Worm (Caenorhabditis elegans): ENCODE results near the gene ufd-2.

The ufd-2 gene

DNA sequence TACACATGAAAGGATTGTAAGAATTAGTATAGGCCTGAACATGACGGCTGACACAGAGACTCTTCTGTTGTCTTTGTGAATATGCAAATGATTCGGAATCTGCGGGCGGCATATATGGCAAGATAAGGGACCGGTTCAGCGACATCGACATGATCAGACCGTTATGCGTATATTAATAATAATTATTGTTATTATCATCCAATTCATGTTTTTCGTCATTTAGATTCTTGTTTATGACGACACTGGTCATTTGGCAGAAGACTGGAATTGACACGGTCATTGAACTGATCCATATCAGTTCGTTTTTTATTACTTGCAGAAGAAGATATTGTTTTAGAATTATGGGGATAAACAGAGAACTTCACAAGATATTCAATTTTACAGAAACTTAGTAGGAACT lies 12.1 kb upstream of the ufd-2 start, which contains the start of gene mtre-1:
Gene mtre-1, minus strand, starts transcription at position 101 of the 400 bp plus-strand sequence.
- no peak for TF ChIP-seq nhr-19 (GFP tag; conservative IDR thresholded peaks at IDR 0.05)
- no peak for TF ChIP-seq sptf-1 (tag; optimal IDR thresholded peaks at IDR 0.05)
- no peak for TF ChIP-seq lin-13 (GFP tag; optimal IDR thresholded peaks at IDR 0.05)
- TF ChIP-seq egl-27 (tag; optimal IDR thresholded peaks at IDR 0.05) = no peak
- TF ChIP-seq C16A3.4 (tag; optimal IDR thresholded peaks at IDR 0.05) = no peak

DNA sequence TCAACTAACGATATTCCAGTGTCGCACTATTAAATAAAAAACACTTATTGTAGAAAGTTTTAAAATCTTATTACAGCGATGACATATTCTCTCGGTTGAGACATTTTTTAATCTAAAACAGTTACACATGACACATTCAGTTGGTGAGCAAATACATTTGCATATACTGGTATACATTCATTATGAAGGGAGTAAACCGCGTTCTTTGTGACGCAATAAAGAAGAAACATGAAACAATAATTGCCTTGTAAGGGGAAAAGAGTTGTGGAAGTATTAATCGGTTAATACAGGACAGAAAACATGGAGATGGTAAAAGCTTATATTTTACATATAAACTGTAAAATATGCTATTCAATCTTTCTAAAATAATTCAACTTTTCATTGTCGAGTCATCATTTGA lies 11.2 kb upstream of the ufd-2 start:
- TF ChIP-seq fos-1 (tag; optimal IDR thresholded peaks at IDR 0.05) (no peak), mep-1 (tag; optimal IDR thresholded peaks at IDR 0.05) (no peak), ceh-90 (tag; optimal IDR thresholded peaks at IDR 0.05) (no peak), ztf-4 (tag; optimal IDR thresholded peaks at IDR 0.05) (no peak), nhr-76 (tag; optimal IDR thresholded peaks at IDR 0.05) (no peak), unc-30 (tag; optimal IDR thresholded peaks at IDR 0.05) (no peak), sptf-1 (tag; optimal IDR thresholded peaks at IDR 0.05) (no peak), nhr-20 (tag; optimal IDR thresholded peaks at IDR 0.05) (no peak), nhr-28 (tag; optimal IDR thresholded peaks at IDR 0.05) (no peak), fkh-8 (tag; optimal IDR thresholded peaks at IDR 0.05) (no peak), lir-3 (tag; optimal IDR thresholded peaks at IDR 0.05; ENCODE audit: poor library complexity) (no peak), skn-1 (tag; optimal IDR thresholded peaks at IDR 0.05) (no peak), mdl-1 (tag; optimal IDR thresholded peaks at IDR 0.05) (no peak), nhr-77 (tag; optimal IDR thresholded peaks at IDR 0.05) (no peak), lin-13 (GFP tag; optimal IDR thresholded peaks at IDR 0.05) (no peak), lin-15B (tag; optimal IDR thresholded peaks at IDR 0.05) (no peak), swsn-7 (tag; optimal IDR thresholded peaks at IDR 0.05) (no peak), nhr-12 (tag; optimal IDR thresholded peaks at IDR 0.05) (no peak), hpl-2 (GFP tag; optimal IDR thresholded peaks at IDR 0.05) (no peak), C16A3.4 (tag; optimal IDR thresholded peaks at IDR 0.05) (no peak)

DNA sequence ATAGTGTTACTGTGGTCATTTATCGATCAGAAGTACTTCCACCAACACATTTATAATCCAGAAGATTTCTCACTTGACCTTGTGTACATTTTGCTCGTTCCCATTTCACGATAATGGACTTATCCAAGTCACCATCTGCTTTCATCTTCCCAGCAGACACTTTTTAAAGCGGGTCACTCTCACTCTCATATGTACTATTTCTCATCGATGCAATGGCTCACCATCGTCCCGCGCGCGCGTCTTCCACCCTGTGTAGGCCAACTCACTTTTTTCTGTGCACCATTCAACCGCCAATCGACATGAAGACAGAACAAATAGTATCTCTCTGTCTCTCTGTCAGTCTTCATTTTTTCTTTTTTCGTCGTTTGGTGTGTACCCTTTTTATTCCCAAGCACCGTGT lies 10.4 kb upstream of the ufd-2 start:
- TF ChIP-seq aly-2 (tag; optimal IDR thresholded peaks at IDR 0.05) = no peak
- no peak for TF ChIP-seq F16B12.6 (tag; optimal IDR thresholded peaks at IDR 0.05)
- no peak for TF ChIP-seq ztf-4 (tag; optimal IDR thresholded peaks at IDR 0.05)
- no peak for TF ChIP-seq egl-13 (tag; optimal IDR thresholded peaks at IDR 0.05)
- no peak for TF ChIP-seq sox-4 (tag; optimal IDR thresholded peaks at IDR 0.05)
- no peak for TF ChIP-seq lin-13 (GFP tag; optimal IDR thresholded peaks at IDR 0.05)
- no peak for TF ChIP-seq sptf-1 (tag; optimal IDR thresholded peaks at IDR 0.05)
- TF ChIP-seq aha-1 (tag; optimal IDR thresholded peaks at IDR 0.05) = no peak
- no peak for TF ChIP-seq elt-3 (tag; optimal IDR thresholded peaks at IDR 0.05)
- no peak for TF ChIP-seq nhr-77 (tag; optimal IDR thresholded peaks at IDR 0.05)
- TF ChIP-seq mef-2 (tag; optimal IDR thresholded peaks at IDR 0.05) = no peak

DNA sequence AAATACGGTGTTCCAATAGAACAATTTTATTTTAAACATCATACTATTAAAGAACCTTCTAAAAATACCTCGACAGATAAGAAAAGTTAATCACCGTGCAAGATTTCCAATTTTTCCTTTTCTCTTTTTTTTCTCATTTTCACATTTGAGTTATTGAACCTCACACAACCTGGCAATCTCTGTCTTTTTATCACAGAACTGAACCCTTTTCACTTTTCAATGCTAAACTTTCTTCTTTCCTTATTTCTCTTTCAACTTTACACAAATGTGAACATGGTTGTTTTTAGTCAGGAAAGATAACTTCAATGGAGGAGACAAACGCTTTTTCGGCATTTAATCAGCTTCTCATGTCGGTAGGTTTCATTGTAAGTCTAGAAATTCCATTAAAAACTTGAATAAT lies 9.7 kb upstream of the ufd-2 start, which contains the start of gene T05H10.4:
Gene T05H10.4, plus strand, starts transcription at position 301 of the 400 bp plus-strand sequence.
- TF ChIP-seq lin-39 (tag; optimal IDR thresholded peaks at IDR 0.05) (no peak), blmp-1 (tag; optimal IDR thresholded peaks at IDR 0.05) (peak; percentile 53), pqm-1 (tag; optimal IDR thresholded peaks at IDR 0.05) (no peak), unc-62 (GFP tag; optimal IDR thresholded peaks at IDR 0.05) (no peak), swsn-7 (tag; optimal IDR thresholded peaks at IDR 0.05) (no peak), elt-2 (tag; optimal IDR thresholded peaks at IDR 0.05) (no peak)

DNA sequence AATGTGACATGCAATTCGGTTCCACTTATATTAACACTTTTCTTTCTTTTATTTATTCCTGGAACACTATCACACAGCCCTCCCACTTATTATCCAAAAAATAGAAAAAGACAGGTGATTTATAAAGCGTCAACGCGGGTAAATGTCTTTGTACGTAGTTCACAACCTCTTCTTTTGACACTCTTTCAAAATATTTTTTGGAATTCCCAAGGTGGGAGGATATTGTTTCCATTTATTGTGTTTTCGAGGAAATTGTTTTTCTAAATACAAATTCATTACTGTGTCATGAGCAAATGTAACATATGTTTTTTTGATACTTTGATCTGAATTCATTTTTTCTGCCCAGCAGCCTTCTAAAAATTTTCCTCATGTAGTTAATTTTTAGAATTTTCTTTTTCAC lies 4.6 kb upstream of the ufd-2 start:
- TF ChIP-seq ama-1 (optimal IDR thresholded peaks at IDR 0.05) = no peak
- TF ChIP-seq fkh-8 (tag; optimal IDR thresholded peaks at IDR 0.05) = peak; percentile 54
- no peak for TF ChIP-seq unc-30 (tag; optimal IDR thresholded peaks at IDR 0.05)
- TF ChIP-seq dsc-1 (tag; optimal IDR thresholded peaks at IDR 0.05) = peak; percentile 45
- peak; percentile 52 for TF ChIP-seq hlh-4 (tag; optimal IDR thresholded peaks at IDR 0.05)
- no peak for TF ChIP-seq nhr-11 (tag; optimal IDR thresholded peaks at IDR 0.05)
- TF ChIP-seq nhr-47 (tag; optimal IDR thresholded peaks at IDR 0.05) = peak; percentile 12
- TF ChIP-seq nhr-71 (tag; optimal IDR thresholded peaks at IDR 0.05) = peak; percentile 41
- TF ChIP-seq pqm-1 (tag; optimal IDR thresholded peaks at IDR 0.05) = no peak
- TF ChIP-seq pax-3 (tag; optimal IDR thresholded peaks at IDR 0.05) = no peak
